Fruit fly (Drosophila melanogaster): ENCODE results near the gene Rab9D.

dm6 chrX:10621202-10621990, 32.5 kb downstream of the Rab9D start:
- no peak for TF ChIP-seq OdsH (GFP tag; optimal IDR thresholded peaks at IDR 0.05)
- no peak for TF ChIP-seq CG9139 (GFP tag; optimal IDR thresholded peaks at IDR 0.05)
- no peak for TF ChIP-seq Eip75B (GFP tag; optimal IDR thresholded peaks at IDR 0.05)

Measured in whole organism, prepupa.